Worm (Caenorhabditis elegans): ENCODE results near the gene srj-44.

ce11 chrV:2863033-2863432 is 17.4 kb upstream of the srj-44 start, which contains the start of gene srh-272:
- no peak for TF ChIP-seq flt-1 (GFP tag; IDR thresholded peaks at IDR 0.05)
- no peak for TF ChIP-seq klf-2 (GFP tag; conservative IDR thresholded peaks at IDR 0.05)
- no peak for TF ChIP-seq med-1 (GFP tag; optimal IDR thresholded peaks at IDR 0.05; ENCODE audit: insufficient read depth)
- TF ChIP-seq cog-1 (tag; optimal IDR thresholded peaks at IDR 0.05), result no peak

All from whole organism, midembryonic.